Worm (Caenorhabditis elegans) whole organism, L4 larva: ENCODE measurements around the gene rpl-10.

Experiments
- D1046.2 ChIP-seq: fragments of 200-800 bp; sonication (Bioruptor generic); IDR thresholded peaks from 2 replicates; pipeline ENCODE4 v1.3.6; 2022; ENCODE audit warnings: missing genetic modification characterization, missing compliant biosample characterization
- F44E2.7 ChIP-seq: fragments of 200-800 bp; sonication (Bioruptor generic); IDR thresholded peaks from 2 replicates; pipeline ENCODE4 v2.1.2; 2022; ENCODE audit warnings: missing genetic modification characterization, missing compliant biosample characterization
- R02D3.7 ChIP-seq: fragments of 150-350 bp; sonication (generic microtip); optimal IDR thresholded peaks from 3 replicates; lab custom pipeline; 2014; ENCODE audit warnings: missing biosample characterization, missing genetic modification characterization
- T20F7.1 ChIP-seq: fragments of 200-800 bp; sonication (Bioruptor generic); optimal IDR thresholded peaks from 2 replicates; lab custom pipeline; 2018; ENCODE audit warnings: mild to moderate bottlenecking, missing genetic modification characterization, missing compliant biosample characterization
- Y5F2A.4 ChIP-seq: fragments of 200-800 bp; sonication (Bioruptor generic); optimal IDR thresholded peaks from 2 replicates; lab custom pipeline; 2018; ENCODE audit warnings: mild to moderate bottlenecking, missing genetic modification characterization, missing compliant biosample characterization
- Y75B8A.6 ChIP-seq: fragments of 200-800 bp; sonication (Bioruptor generic); IDR thresholded peaks from 2 replicates; pipeline ENCODE4 v1.3.6; 2022; ENCODE audit warnings: missing genetic modification reagents, missing genetic modification characterization, missing compliant biosample characterization
- ZK337.2 ChIP-seq: fragments of 200-800 bp; sonication (Bioruptor generic); IDR thresholded peaks from 2 replicates; pipeline ENCODE4 v1.3.6; 2022; ENCODE audit warnings: missing genetic modification reagents, missing genetic modification characterization, missing compliant biosample characterization
- aly-2 ChIP-seq: sonication (generic microtip); optimal IDR thresholded peaks from 2 replicates; lab custom pipeline; 2018; ENCODE audit warnings: missing biosample characterization, missing genetic modification characterization
- ama-1 ChIP-seq: fragments of 150-350 bp; optimal IDR thresholded peaks from 2 replicates; lab custom pipeline; 2014; ENCODE audit warnings: inconsistent platforms, mixed read lengths
- ceh-20 ChIP-seq: fragments of 200-800 bp; sonication (Bioruptor generic); IDR thresholded peaks from 2 replicates; pipeline ENCODE4 v1.3.6; 2022; ENCODE audit warnings: missing genetic modification reagents, missing genetic modification characterization, missing compliant biosample characterization
- ceh-28 ChIP-seq: fragments of 150-350 bp; optimal IDR thresholded peaks from 2 replicates; lab custom pipeline; 2014; ENCODE audit warnings: missing biosample characterization, missing genetic modification reagents, missing genetic modification characterization
- ceh-62 ChIP-seq: sonication (generic microtip); optimal IDR thresholded peaks from 2 replicates; lab custom pipeline; 2017; ENCODE audit warnings: missing biosample characterization, missing genetic modification characterization
- ceh-82 ChIP-seq: sonication (generic microtip); optimal IDR thresholded peaks from 2 replicates; lab custom pipeline; 2017; ENCODE audit warnings: missing biosample characterization, missing genetic modification characterization
- cey-2 ChIP-seq: sonication (generic microtip); optimal IDR thresholded peaks from 3 replicates; lab custom pipeline; 2017; ENCODE audit warnings: missing genetic modification characterization, mild to moderate bottlenecking, missing compliant biosample characterization, antibody characterized with exemption, borderline replicate concordance; ENCODE audit not compliant: insufficient read depth
- daf-12 ChIP-seq: fragments of 150-350 bp; optimal IDR thresholded peaks from 2 replicates; lab custom pipeline; 2014; ENCODE audit warnings: missing biosample characterization, missing genetic modification reagents, missing genetic modification characterization
- daf-16 ChIP-seq, 3 experiments: sonication (generic microtip); optimal IDR thresholded peaks; 2 replicates each; lab custom pipeline; 2016 to 2017; ENCODE audit warnings: missing genetic modification characterization in 3 of 3, missing genetic modification reagents in 3 of 3, mild to moderate bottlenecking in 2 of 3, missing compliant biosample characterization in 2 of 3, missing biosample characterization in 1 of 3, moderate library complexity in 1 of 3
- daf-19 ChIP-seq: fragments of 200-800 bp; sonication (Bioruptor generic); conservative IDR thresholded peaks from 2 replicates; pipeline ENCODE4 v1.3.6; 2022; ENCODE audit warnings: missing genetic modification characterization, missing compliant biosample characterization
- daf-8 ChIP-seq: fragments of 200-800 bp; sonication (Bioruptor generic); IDR thresholded peaks from 2 replicates; pipeline ENCODE4 v1.3.6; 2022; ENCODE audit warnings: missing genetic modification characterization, missing compliant biosample characterization
- dpl-1 ChIP-seq: fragments of 150-350 bp; optimal IDR thresholded peaks from 2 replicates; lab custom pipeline; 2014; ENCODE audit warnings: missing biosample characterization, missing genetic modification reagents, missing genetic modification characterization
- duxl-1 ChIP-seq: sonication (generic microtip); optimal IDR thresholded peaks from 2 replicates; lab custom pipeline; 2016; ENCODE audit warnings: mild to moderate bottlenecking, missing genetic modification characterization, moderate library complexity, missing compliant biosample characterization; ENCODE audit not compliant: poor library complexity
- egl-43 ChIP-seq: fragments of 200-800 bp; sonication (Bioruptor generic); IDR thresholded peaks from 2 replicates; pipeline ENCODE4 v1.3.6; 2022; ENCODE audit warnings: missing genetic modification reagents, missing genetic modification characterization, missing compliant biosample characterization
- fkh-10 ChIP-seq: fragments of 150-350 bp; optimal IDR thresholded peaks from 2 replicates; lab custom pipeline; 2014; ENCODE audit warnings: missing biosample characterization, missing genetic modification reagents, missing genetic modification characterization
- gei-8 ChIP-seq: fragments of 200-800 bp; sonication (Bioruptor generic); optimal IDR thresholded peaks from 2 replicates; lab custom pipeline; 2018; ENCODE audit warnings: mild to moderate bottlenecking, missing genetic modification characterization, missing compliant biosample characterization
- jun-1 ChIP-seq: fragments of 150-350 bp; optimal IDR thresholded peaks from 2 replicates; lab custom pipeline; 2014; ENCODE audit warnings: missing biosample characterization, missing genetic modification reagents, missing genetic modification characterization
- lim-7 ChIP-seq: fragments of 200-800 bp; sonication (Bioruptor generic); IDR thresholded peaks from 2 replicates; pipeline ENCODE4 v1.3.6; 2022; ENCODE audit warnings: missing genetic modification characterization, missing compliant biosample characterization
- lin-1 ChIP-seq: fragments of 200-800 bp; sonication (Bioruptor generic); IDR thresholded peaks from 2 replicates; pipeline ENCODE4 v1.3.6; 2022; ENCODE audit warnings: missing genetic modification reagents, missing genetic modification characterization, missing compliant biosample characterization
- lin-13 ChIP-seq: fragments of 150-350 bp; optimal IDR thresholded peaks from 2 replicates; lab custom pipeline; 2014; ENCODE audit warnings: missing biosample characterization, missing genetic modification reagents, missing genetic modification characterization
- lin-15B ChIP-seq: fragments of 150-350 bp; sonication (generic microtip); optimal IDR thresholded peaks from 3 replicates; lab custom pipeline; 2014; ENCODE audit warnings: missing biosample characterization, missing genetic modification characterization
- lin-38 ChIP-seq: fragments of 200-800 bp; sonication (Bioruptor generic); IDR thresholded peaks from 2 replicates; pipeline ENCODE4 v1.3.6; 2022; ENCODE audit warnings: missing genetic modification reagents, missing genetic modification characterization, missing compliant biosample characterization
- lir-3 ChIP-seq: sonication (generic microtip); optimal IDR thresholded peaks from 2 replicates; lab custom pipeline; 2016; ENCODE audit warnings: mild to moderate bottlenecking, missing genetic modification characterization, missing compliant biosample characterization
- mdt-29 ChIP-seq: fragments of 200-800 bp; sonication (Bioruptor generic); IDR thresholded peaks from 2 replicates; pipeline ENCODE4 v1.3.6; 2022; ENCODE audit warnings: missing genetic modification reagents, missing genetic modification characterization, missing compliant biosample characterization
- mep-1 ChIP-seq: fragments of 150-350 bp; sonication (generic microtip); optimal IDR thresholded peaks from 3 replicates; lab custom pipeline; 2014; ENCODE audit warnings: missing biosample characterization, missing genetic modification characterization
- nhr-10 ChIP-seq: fragments of 150-350 bp; optimal IDR thresholded peaks from 2 replicates; lab custom pipeline; 2014; ENCODE audit warnings: missing biosample characterization, missing genetic modification characterization
- nhr-11 ChIP-seq: fragments of 150-350 bp; optimal IDR thresholded peaks from 2 replicates; lab custom pipeline; 2014; ENCODE audit warnings: missing biosample characterization, missing genetic modification characterization
- nhr-41 ChIP-seq: fragments of 200-800 bp; sonication (Bioruptor generic); IDR thresholded peaks from 2 replicates; pipeline ENCODE4 v1.3.6; 2022; ENCODE audit warnings: missing genetic modification reagents, missing genetic modification characterization, missing compliant biosample characterization
- nhr-42 ChIP-seq: fragments of 200-800 bp; sonication (Bioruptor generic); IDR thresholded peaks from 2 replicates; pipeline ENCODE4 v1.3.6; 2022; ENCODE audit warnings: missing genetic modification characterization, missing compliant biosample characterization
- nhr-6 ChIP-seq: fragments of 150-350 bp; optimal IDR thresholded peaks from 2 replicates; lab custom pipeline; 2014; ENCODE audit warnings: missing biosample characterization, missing genetic modification characterization
- nhr-76 ChIP-seq: fragments of 150-350 bp; optimal IDR thresholded peaks from 2 replicates; lab custom pipeline; 2014; ENCODE audit warnings: missing biosample characterization, missing genetic modification characterization
- php-3 ChIP-seq: fragments of 200-800 bp; sonication (Bioruptor generic); IDR thresholded peaks from 2 replicates; pipeline ENCODE4 v1.3.6; 2022; ENCODE audit warnings: missing genetic modification reagents, missing genetic modification characterization, missing compliant biosample characterization
- sdz-12 ChIP-seq: fragments of 200-800 bp; sonication (Bioruptor generic); optimal IDR thresholded peaks from 2 replicates; lab custom pipeline; 2018; ENCODE audit warnings: mild to moderate bottlenecking, missing genetic modification characterization, missing compliant biosample characterization
- set-16 ChIP-seq: fragments of 200-800 bp; sonication (Bioruptor generic); IDR thresholded peaks from 2 replicates; pipeline ENCODE4 v1.3.6; 2022; ENCODE audit warnings: missing genetic modification reagents, missing genetic modification characterization, missing compliant biosample characterization
- spr-1 ChIP-seq: sonication (generic microtip); optimal IDR thresholded peaks from 2 replicates; lab custom pipeline; 2016; ENCODE audit warnings: mild to moderate bottlenecking, missing genetic modification characterization, missing compliant biosample characterization
- spr-3 ChIP-seq: fragments of 200-800 bp; sonication (Bioruptor generic); optimal IDR thresholded peaks from 2 replicates; lab custom pipeline; 2018; ENCODE audit warnings: mild to moderate bottlenecking, missing genetic modification characterization, missing compliant biosample characterization
- tag-97 ChIP-seq: fragments of 200-800 bp; sonication (Bioruptor generic); IDR thresholded peaks from 2 replicates; pipeline ENCODE4 v1.3.6; 2022; ENCODE audit warnings: missing genetic modification characterization, missing compliant biosample characterization
- tra-1 ChIP-seq: fragments of 200-800 bp; sonication (Bioruptor generic); IDR thresholded peaks from 2 replicates; pipeline ENCODE4 v1.3.6; 2022; ENCODE audit warnings: missing genetic modification reagents, missing genetic modification characterization, missing compliant biosample characterization
- unc-130 ChIP-seq: sonication (generic microtip); optimal IDR thresholded peaks from 2 replicates; lab custom pipeline; 2016; ENCODE audit warnings: missing genetic modification reagents, missing genetic modification characterization, missing compliant biosample characterization
- unc-62 ChIP-seq, 3 experiments: fragments of 150-350 bp in 1 of 3; sonication (generic microtip); optimal IDR thresholded peaks in 2 of 3; peaks in 1 of 3; 1 replicate in 1 of 3; 2 replicates in 2 of 3; lab custom pipeline; 2014 to 2017; ENCODE audit warnings: missing biosample characterization in 3 of 3, missing genetic modification characterization in 3 of 3, missing genetic modification reagents in 3 of 3, missing genotype in 1 of 3
- zfp-2 ChIP-seq: sonication (generic microtip); optimal IDR thresholded peaks from 2 replicates; lab custom pipeline; 2016; ENCODE audit warnings: mild to moderate bottlenecking, missing genetic modification characterization, missing compliant biosample characterization
- zip-2 ChIP-seq: fragments of 150-350 bp; optimal IDR thresholded peaks from 2 replicates; lab custom pipeline; 2014; ENCODE audit warnings: missing biosample characterization, missing genetic modification characterization
- ztf-11 ChIP-seq: fragments of 150-350 bp; optimal IDR thresholded peaks from 2 replicates; lab custom pipeline; 2014; ENCODE audit warnings: missing biosample characterization, missing genetic modification characterization
- ztf-7 ChIP-seq: fragments of 150-350 bp; optimal IDR thresholded peaks from 2 replicates; lab custom pipeline; 2014; ENCODE audit warnings: missing biosample characterization, missing genetic modification characterization

The rpl-10 gene

ce11 chrII:8131413-8131966 is 12.2 kb upstream of the rpl-10 start (continued):
- TF ChIP-seq lim-7 (GFP tag; lab: Robert Waterston, UW): no peak
- peak; percentile 80 for TF ChIP-seq egl-43 (GFP tag; lab: Robert Waterston, UW)
- TF ChIP-seq tag-97 (GFP tag; lab: Robert Waterston, UW): no peak
- TF ChIP-seq Y5F2A.4 (GFP tag; lab: Kevin White, UChicago): no peak
- TF ChIP-seq duxl-1: no peak
- TF ChIP-seq unc-62 (GFP tag; optimal IDR thresholded peaks at IDR 0.05 in 1 of 2; lab: Kevin White, UChicago): peak in 1 of 2 experiments; percentile 51
- TF ChIP-seq unc-62 (tag; optimal IDR thresholded peaks at IDR 0.05; lab: Kevin White, UChicago): no peak
- no peak for TF ChIP-seq ama-1 (lab: Kevin White, UChicago)
- no peak for TF ChIP-seq unc-130 (GFP tag; lab: Kevin White, UChicago)
- peak; percentile 32; the same call in 1 of the 2 replicates for TF ChIP-seq lin-38
- no peak for TF ChIP-seq F44E2.7 (GFP tag; lab: Robert Waterston, UW)
- TF ChIP-seq daf-19 (GFP tag; lab: Robert Waterston, UW): no peak
- TF ChIP-seq zfp-2 (tag; lab: Kevin White, UChicago): no peak
- no peak for TF ChIP-seq lin-13 (GFP tag; lab: Kevin White, UChicago)
- TF ChIP-seq mep-1: peak; percentile 25
- no peak for TF ChIP-seq jun-1 (tag; lab: Kevin White, UChicago)
- TF ChIP-seq D1046.2 (GFP tag; lab: Robert Waterston, UW): 0 out of 2 replicates have a peak, but pooled peaks have one; percentile 57
- TF ChIP-seq lir-3 (tag; lab: Kevin White, UChicago): no peak
- no peak for TF ChIP-seq spr-3 (GFP tag; lab: Kevin White, UChicago)
- no peak for TF ChIP-seq lin-1
- TF ChIP-seq spr-1 (tag; lab: Kevin White, UChicago): peak; percentile 31
- TF ChIP-seq php-3: no peak
- peak; percentile 57 for TF ChIP-seq nhr-42
- TF ChIP-seq dpl-1 (GFP tag; lab: Kevin White, UChicago): no peak
- peak; percentile 39; the same call in 1 of the 2 replicates for TF ChIP-seq ceh-20 (GFP tag; lab: Robert Waterston, UW)
- TF ChIP-seq T20F7.1 (GFP tag; lab: Kevin White, UChicago): no peak
- TF ChIP-seq mdt-29 (GFP tag; lab: Robert Waterston, UW): no peak
- TF ChIP-seq ZK337.2 (GFP tag; lab: Robert Waterston, UW): no peak
- no peak for TF ChIP-seq ceh-62 (tag; lab: Kevin White, UChicago)
- TF ChIP-seq nhr-11 (tag; lab: Kevin White, UChicago): peak; percentile 73
- TF ChIP-seq nhr-41: no peak
- TF ChIP-seq Y75B8A.6 (GFP tag; lab: Robert Waterston, UW): no peak
- TF ChIP-seq cey-2 (tag; lab: Kevin White, UChicago): no peak
- peak; percentile 67 for TF ChIP-seq fkh-10 (GFP tag; lab: Kevin White, UChicago)
- no peak for TF ChIP-seq ztf-7
- 0 out of 2 replicates have a peak, but pooled peaks have one; percentile 15 for TF ChIP-seq tra-1 (GFP tag; lab: Robert Waterston, UW)
- TF ChIP-seq aly-2 (tag; lab: Kevin White, UChicago): no peak
- peak in 1 of 2 experiments; percentile 43 for TF ChIP-seq daf-16 (GFP tag; optimal IDR thresholded peaks at IDR 0.05; lab: Kevin White, UChicago)
- TF ChIP-seq daf-16 (tag; optimal IDR thresholded peaks at IDR 0.05; lab: Kevin White, UChicago): no peak
- TF ChIP-seq ztf-11 (tag; lab: Kevin White, UChicago): no peak
- no peak for TF ChIP-seq daf-8 (GFP tag; lab: Robert Waterston, UW)
- no peak for TF ChIP-seq sdz-12
- TF ChIP-seq set-16 (GFP tag; lab: Robert Waterston, UW): peak; percentile 69
- no peak for TF ChIP-seq lin-15B
- no peak for TF ChIP-seq ceh-28 (tag; lab: Kevin White, UChicago)
- TF ChIP-seq gei-8 (GFP tag; lab: Kevin White, UChicago): no peak
- TF ChIP-seq nhr-76 (tag; lab: Kevin White, UChicago): no peak
- no peak for TF ChIP-seq nhr-6 (tag; lab: Kevin White, UChicago)
- TF ChIP-seq daf-12 (tag; lab: Kevin White, UChicago): no peak
- no peak for TF ChIP-seq R02D3.7 (tag; lab: Kevin White, UChicago)
- TF ChIP-seq ceh-82 (tag; lab: Kevin White, UChicago): no peak
- no peak for TF ChIP-seq nhr-10 (tag; lab: Kevin White, UChicago)
- TF ChIP-seq zip-2: no peak
